Fruit fly (Drosophila melanogaster): ENCODE results near the gene RpS19a.

RpS19a gene

DNA sequence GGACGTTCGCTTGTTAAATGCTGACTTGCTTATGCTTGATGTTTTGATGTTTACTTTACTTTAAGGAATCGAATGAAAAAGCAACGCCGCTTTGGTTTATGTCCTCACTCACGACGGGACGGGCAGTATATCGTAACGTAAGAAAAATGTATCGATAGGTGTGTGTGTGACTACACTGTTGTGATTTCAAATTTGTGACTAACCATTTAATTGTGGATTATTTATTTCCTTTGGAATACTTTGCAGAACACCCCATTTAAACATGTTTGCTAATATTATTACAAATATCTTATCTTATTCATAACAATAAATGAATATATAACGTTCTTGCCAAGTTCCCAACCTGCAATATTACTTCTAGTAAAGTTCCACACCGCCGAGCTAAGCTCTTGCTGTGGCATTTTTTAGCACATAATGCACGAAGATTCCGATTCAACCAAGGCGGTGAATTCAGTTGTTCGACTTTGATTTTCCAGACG is 17.3 kb downstream of the RpS19a start, which contains the start of the genes Nemp and r (continued):
- TF ChIP-seq Opbp (GFP tag; IDR thresholded peaks at IDR 0.05; ENCODE audit: partially characterized antibody) (peak; percentile 65; the same call in 1 of the 3 replicates), pita (GFP tag; optimal IDR thresholded peaks at IDR 0.05) (peak; percentile 84), CG11398 (GFP tag; optimal IDR thresholded peaks at IDR 0.05) (no peak), CG11093 (GFP tag; IDR thresholded peaks at IDR 0.05) (no peak), Mad (GFP tag; optimal IDR thresholded peaks at IDR 0.05) (no peak), pzg (GFP tag; optimal IDR thresholded peaks at IDR 0.05) (peak; percentile 70), nerfin-2 (GFP tag; IDR thresholded peaks at IDR 0.05; ENCODE audit: partially characterized antibody) (peak; percentile 36; the same call in 1 of the 2 replicates), Hmr (GFP tag; optimal IDR thresholded peaks at IDR 0.05) (peak; percentile 41), Lpt (GFP tag; optimal IDR thresholded peaks at IDR 0.05) (no peak), Abd-B (GFP tag; optimal IDR thresholded peaks at IDR 0.05) (peak; percentile 47), NC2β (GFP tag; optimal IDR thresholded peaks at IDR 0.05) (no peak), CG12659 (GFP tag; optimal IDR thresholded peaks at IDR 0.05) (peak; percentile 57), D19A (tag; optimal IDR thresholded peaks at IDR 0.05) (no peak), CG2120 (GFP tag; optimal IDR thresholded peaks at IDR 0.05) (no peak), CG14860 (GFP tag; IDR thresholded peaks at IDR 0.05; ENCODE audit: partially characterized antibody) (peak; percentile 49; the same call in 1 of the 3 replicates), CG2129 (GFP tag; IDR thresholded peaks at IDR 0.05; ENCODE audit: partially characterized antibody) (peak; percentile 43), CoRest (tag; optimal IDR thresholded peaks at IDR 0.05) (peak; percentile 38), Gug (GFP tag; IDR thresholded peaks at IDR 0.05) (no peak), stwl (tag; optimal IDR thresholded peaks at IDR 0.05) (peak; percentile 40), CG9727 (GFP tag; optimal IDR thresholded peaks at IDR 0.05) (no peak), gt (GFP tag; IDR thresholded peaks at IDR 0.05) (no peak), HmgD (GFP tag; optimal IDR thresholded peaks at IDR 0.05) (no peak), Hr51 (GFP tag; optimal IDR thresholded peaks at IDR 0.05) (peak in 1 of 2 experiments; percentile 37), CG14710 (tag; optimal IDR thresholded peaks at IDR 0.05) (peak; percentile 71), Sox100B (GFP tag; optimal IDR thresholded peaks at IDR 0.05) (no peak), hb (GFP tag; IDR thresholded peaks at IDR 0.05; ENCODE audit: partially characterized antibody) (peak; percentile 68; the same call in 1 of the 3 replicates), CG8290 (GFP tag; optimal IDR thresholded peaks at IDR 0.05) (peak; percentile 30), CG8290 (tag; optimal IDR thresholded peaks at IDR 0.05) (no peak), CG30403 (GFP tag; optimal IDR thresholded peaks at IDR 0.05) (no peak), CG34224 (GFP tag; IDR thresholded peaks at IDR 0.05; ENCODE audit: partially characterized antibody) (0 out of 3 replicates have a peak, but pooled peaks have one; percentile 19), CG17361 (GFP tag; IDR thresholded peaks at IDR 0.05) (0 out of 3 replicates have a peak, but pooled peaks have one; percentile 12), HLH3B (GFP tag; IDR thresholded peaks at IDR 0.05) (no peak), toy (GFP tag; IDR thresholded peaks at IDR 0.05) (no peak), trem (tag; optimal IDR thresholded peaks at IDR 0.05) (peak; percentile 24), CG1603 (tag; optimal IDR thresholded peaks at IDR 0.05) (peak; percentile 47), sna (GFP tag; IDR thresholded peaks at IDR 0.05; ENCODE audit: partially characterized antibody) (peak; percentile 58; the same call in 1 of the 2 replicates), Sox102F (GFP tag; optimal IDR thresholded peaks at IDR 0.05) (no peak), CG4404 (GFP tag; IDR thresholded peaks at IDR 0.05) (no peak), tio (GFP tag; optimal IDR thresholded peaks at IDR 0.05) (no peak), nmo (GFP tag; optimal IDR thresholded peaks at IDR 0.05) (peak; percentile 54), tll (GFP tag; optimal IDR thresholded peaks at IDR 0.05) (peak in 1 of 2 experiments; percentile 6), nom (GFP tag; optimal IDR thresholded peaks at IDR 0.05) (no peak), Dll (GFP tag; IDR thresholded peaks at IDR 0.05; ENCODE audit: partially characterized antibody) (peak; percentile 81), CG15514 (GFP tag; optimal IDR thresholded peaks at IDR 0.05) (peak; percentile 59), knrl (GFP tag; IDR thresholded peaks at IDR 0.05; ENCODE audit: partially characterized antibody) (peak; percentile 78), CG3995 (GFP tag; optimal IDR thresholded peaks at IDR 0.05) (peak; percentile 95), hkb (optimal IDR thresholded peaks at IDR 0.05) (peak; percentile 57), hkb (GFP tag; IDR thresholded peaks at IDR 0.05) (no peak), CG9797 (GFP tag; optimal IDR thresholded peaks at IDR 0.05) (peak; percentile 55)
